Worm (Caenorhabditis elegans): Measurements from ENCODE around the gene F19B6.1.

The F19B6.1 gene

DNA sequence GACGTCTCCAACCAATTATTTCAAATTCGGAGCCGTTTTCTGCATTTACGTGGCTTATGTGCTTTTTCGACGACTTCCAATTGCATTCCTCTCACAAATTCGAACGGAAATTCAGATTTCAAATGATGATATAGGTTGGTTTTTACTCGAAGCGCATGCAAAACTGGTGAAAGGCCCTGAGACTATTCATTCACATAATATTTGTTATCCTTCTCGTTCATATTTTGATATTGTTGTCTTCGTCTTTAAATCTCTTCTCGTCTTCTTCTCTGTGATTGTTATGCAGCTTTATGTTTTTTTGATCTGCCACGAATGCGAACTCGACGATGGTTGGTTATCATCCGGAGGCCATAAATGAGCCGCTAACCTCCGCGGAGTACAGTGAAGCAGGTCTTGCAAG is 53.0 kb downstream of the F19B6.1 start, which contains the start of gene hpo-12:
Gene hpo-12, plus strand, starts transcription at position 301 of the 400 bp plus-strand sequence.
- no peak for TF ChIP-seq hlh-15 (tag; optimal IDR thresholded peaks at IDR 0.05)
- no peak for TF ChIP-seq ttx-3 (tag; optimal IDR thresholded peaks at IDR 0.05)
- no peak for TF ChIP-seq ets-4 (tag; optimal IDR thresholded peaks at IDR 0.05)
- TF ChIP-seq ceh-45 (GFP tag; IDR thresholded peaks at IDR 0.05): no peak
- no peak for TF ChIP-seq T23F11.4 (GFP tag; optimal IDR thresholded peaks at IDR 0.05)
- TF ChIP-seq tbx-2 (tag; optimal IDR thresholded peaks at IDR 0.05): no peak
- no peak for TF ChIP-seq madf-2 (tag; optimal IDR thresholded peaks at IDR 0.05)
- TF ChIP-seq dve-1 (tag; optimal IDR thresholded peaks at IDR 0.05): no peak
- TF ChIP-seq npax-4 (tag; optimal IDR thresholded peaks at IDR 0.05): no peak
- no peak for TF ChIP-seq che-1 (tag; optimal IDR thresholded peaks at IDR 0.05)
- no peak for TF ChIP-seq ceh-18 (tag; optimal IDR thresholded peaks at IDR 0.05)
- no peak for TF ChIP-seq nfya-1 (tag; optimal IDR thresholded peaks at IDR 0.05)

- TF ChIP-seq ceh-45 (GFP tag; IDR thresholded peaks at IDR 0.05): no peak
- TF ChIP-seq ref-2 (tag; optimal IDR thresholded peaks at IDR 0.05): no peak
- no peak for TF ChIP-seq ceh-31 (tag; optimal IDR thresholded peaks at IDR 0.05)
- TF ChIP-seq ceh-22 (tag; optimal IDR thresholded peaks at IDR 0.05): no peak
- no peak for TF ChIP-seq pqm-1 (tag; optimal IDR thresholded peaks at IDR 0.05)
- TF ChIP-seq che-1 (tag; optimal IDR thresholded peaks at IDR 0.05): no peak
- no peak for TF ChIP-seq ceh-24 (tag; optimal IDR thresholded peaks at IDR 0.05)
- TF ChIP-seq fkh-6 (tag; optimal IDR thresholded peaks at IDR 0.05): no peak
- TF ChIP-seq nhr-11 (tag; optimal IDR thresholded peaks at IDR 0.05): no peak
- TF ChIP-seq npax-4 (tag; optimal IDR thresholded peaks at IDR 0.05): no peak
- TF ChIP-seq zip-5 (tag; optimal IDR thresholded peaks at IDR 0.05): no peak
- TF ChIP-seq mec-3 (tag; optimal IDR thresholded peaks at IDR 0.05; ENCODE audit: borderline replicate concordance): no peak
- TF ChIP-seq C38D4.7 (GFP tag; optimal IDR thresholded peaks at IDR 0.05): no peak
- TF ChIP-seq unc-3 (GFP tag; conservative IDR thresholded peaks at IDR 0.05): no peak
- TF ChIP-seq unc-3 (tag; optimal IDR thresholded peaks at IDR 0.05): no peak
- no peak for TF ChIP-seq elt-4 (tag; optimal IDR thresholded peaks at IDR 0.05)
- no peak for TF ChIP-seq ceh-48 (tag; optimal IDR thresholded peaks at IDR 0.05)
- no peak for TF ChIP-seq sdc-2 (tag; optimal IDR thresholded peaks at IDR 0.05)
- TF ChIP-seq syd-9 (tag; optimal IDR thresholded peaks at IDR 0.05): no peak
These were observed 53.6 kb downstream of the F19B6.1 start, which contains the start of the genes C42C1.12 and C42C1.19 for ce11 chrIV:12282157-12282789. Gene C42C1.12, minus strand, starts transcription at chrIV:12282207. Gene C42C1.19, plus strand, starts transcription at chrIV:12282739.
